Worm (Caenorhabditis elegans): ENCODE results near the gene nspd-7.
A peak's percentile ranks its signal among the peaks of the same experiment; 100 is the strongest.

The nspd-7 gene

ce11 chrIV:10259557-10259956 is 9.4 kb downstream of the nspd-7 start, which contains the start of gene F01G10.9:
TSS of gene F01G10.9 (minus strand) at chrIV:10259657.
- TF ChIP-seq eor-1 (tag; optimal IDR thresholded peaks at IDR 0.05) = no peak

ce11 chrIV:10252886-10253639 is 15.9 kb downstream of the nspd-7 start:
- TF ChIP-seq elt-2 (tag; optimal IDR thresholded peaks at IDR 0.05) = peak; percentile 59
- TF ChIP-seq lin-39 (tag; optimal IDR thresholded peaks at IDR 0.05) = no peak
- peak; percentile 12 for TF ChIP-seq pqm-1 (tag; optimal IDR thresholded peaks at IDR 0.05)
- no peak for TF ChIP-seq egl-27 (tag; optimal IDR thresholded peaks at IDR 0.05)
- no peak for TF ChIP-seq ceh-9 (tag; optimal IDR thresholded peaks at IDR 0.05)
- no peak for TF ChIP-seq lsy-12 (tag; optimal IDR thresholded peaks at IDR 0.05)
- TF ChIP-seq daf-12 (tag; optimal IDR thresholded peaks at IDR 0.05) = no peak
- TF ChIP-seq elt-1 (tag; optimal IDR thresholded peaks at IDR 0.05) = peak; percentile 68
- peak; percentile 36 for TF ChIP-seq nhr-25 (tag; optimal IDR thresholded peaks at IDR 0.05)
- TF ChIP-seq ceh-82 (tag; optimal IDR thresholded peaks at IDR 0.05) = no peak
- no peak for TF ChIP-seq ceh-16 (tag; optimal IDR thresholded peaks at IDR 0.05)
- no peak for TF ChIP-seq fos-1 (tag; optimal IDR thresholded peaks at IDR 0.05)
- peak; percentile 32 for TF ChIP-seq jun-1 (tag; optimal IDR thresholded peaks at IDR 0.05)
- TF ChIP-seq eor-1 (tag; optimal IDR thresholded peaks at IDR 0.05) = peak in 1 of 2 experiments; percentile 30

- TF ChIP-seq ztf-11 (tag; optimal IDR thresholded peaks at IDR 0.05) (no peak), R02D3.7 (tag; optimal IDR thresholded peaks at IDR 0.05) (peak; percentile 39), eor-1 (tag; optimal IDR thresholded peaks at IDR 0.05) (no peak), ama-1 (optimal IDR thresholded peaks at IDR 0.05) (no peak), lsy-12 (tag; optimal IDR thresholded peaks at IDR 0.05) (peak; percentile 70), elt-1 (tag; optimal IDR thresholded peaks at IDR 0.05) (peak; percentile 75), egl-27 (tag; optimal IDR thresholded peaks at IDR 0.05) (no peak), ceh-28 (tag; optimal IDR thresholded peaks at IDR 0.05) (peak; percentile 74), skn-1 (tag; optimal IDR thresholded peaks at IDR 0.05) (peak; percentile 87), nfya-1 (tag; optimal IDR thresholded peaks at IDR 0.05; ENCODE audit: insufficient read depth) (peak; percentile 86), pqm-1 (tag; optimal IDR thresholded peaks at IDR 0.05) (peak; percentile 92), jun-1 (tag; optimal IDR thresholded peaks at IDR 0.05) (peak; percentile 97), elt-2 (tag; optimal IDR thresholded peaks at IDR 0.05) (peak; percentile 93), egl-5 (tag; optimal IDR thresholded peaks at IDR 0.05) (peak; percentile 46), fos-1 (tag; optimal IDR thresholded peaks at IDR 0.05) (peak; percentile 2), nhr-23 (tag; optimal IDR thresholded peaks at IDR 0.05) (peak; percentile 52), ztf-4 (tag; optimal IDR thresholded peaks at IDR 0.05) (peak; percentile 38), mdl-1 (tag; optimal IDR thresholded peaks at IDR 0.05) (peak; percentile 94), ceh-16 (tag; optimal IDR thresholded peaks at IDR 0.05) (no peak), nhr-237 (tag; optimal IDR thresholded peaks at IDR 0.05) (no peak), daf-12 (tag; optimal IDR thresholded peaks at IDR 0.05) (no peak), nhr-67 (tag; optimal IDR thresholded peaks at IDR 0.05) (no peak), tbx-2 (tag; optimal IDR thresholded peaks at IDR 0.05) (peak; percentile 67), pha-4 (tag; optimal IDR thresholded peaks at IDR 0.05) (peak; percentile 93), aly-2 (tag; optimal IDR thresholded peaks at IDR 0.05) (no peak), sea-2 (GFP tag; optimal IDR thresholded peaks at IDR 0.05) (no peak), fkh-2 (tag; optimal IDR thresholded peaks at IDR 0.05) (peak; percentile 12), nhr-12 (tag; optimal IDR thresholded peaks at IDR 0.05) (no peak), nhr-43 (tag; optimal IDR thresholded peaks at IDR 0.05; ENCODE audit: poor library complexity, severe bottlenecking) (peak; percentile 25), lin-39 (tag; optimal IDR thresholded peaks at IDR 0.05) (peak; percentile 64), lin-15B (tag; optimal IDR thresholded peaks at IDR 0.05) (peak; percentile 57), ceh-9 (tag; optimal IDR thresholded peaks at IDR 0.05) (no peak), snpc-4 (tag; optimal IDR thresholded peaks at IDR 0.05) (peak; percentile 82), nhr-77 (tag; optimal IDR thresholded peaks at IDR 0.05) (no peak), fkh-10 (GFP tag; optimal IDR thresholded peaks at IDR 0.05) (peak; percentile 93), unc-39 (tag; optimal IDR thresholded peaks at IDR 0.05) (no peak), nhr-76 (tag; optimal IDR thresholded peaks at IDR 0.05) (no peak), hmg-11 (tag; optimal IDR thresholded peaks at IDR 0.05) (peak; percentile 81), nhr-28 (tag; optimal IDR thresholded peaks at IDR 0.05) (no peak), elt-3 (tag; optimal IDR thresholded peaks at IDR 0.05) (no peak), nhr-25 (tag; optimal IDR thresholded peaks at IDR 0.05) (peak; percentile 43), nhr-11 (tag; optimal IDR thresholded peaks at IDR 0.05) (peak; percentile 75), unc-62 (GFP tag; optimal IDR thresholded peaks at IDR 0.05) (peak; percentile 55), ceh-82 (tag; optimal IDR thresholded peaks at IDR 0.05) (no peak), ZK546.5 (tag; optimal IDR thresholded peaks at IDR 0.05) (no peak), zag-1 (tag; optimal IDR thresholded peaks at IDR 0.05) (no peak), mml-1 (tag; optimal IDR thresholded peaks at IDR 0.05) (no peak)
Measured at ce11 chrIV:10252350-10252792, 16.6 kb downstream of the nspd-7 start.
